Fruit fly (Drosophila melanogaster) whole organism, embryonic: Measurements from ENCODE around the gene Bcat.
A peak's percentile ranks its signal among the peaks of the same experiment; 100 is the strongest.

Source experiments
- Abd-B ChIP-seq: fragments of 200-800 bp; sonication (Bioruptor generic); optimal IDR thresholded peaks from 2 replicates; lab custom pipeline; 2018; ENCODE audit warnings: missing biosample characterization, mild to moderate bottlenecking, missing genetic modification characterization, moderate library complexity
- Atf-2 ChIP-seq: fragments of 200-800 bp; sonication (Bioruptor generic); optimal IDR thresholded peaks from 2 replicates; lab custom pipeline; 2016; ENCODE audit warnings: missing biosample characterization, missing genetic modification characterization
- Atf6 ChIP-seq: fragments of 200-800 bp; sonication (Bioruptor generic); IDR thresholded peaks from 2 replicates; pipeline ENCODE4 v1.3.6; 2022; ENCODE audit warnings: missing biosample characterization, missing genetic modification characterization
- B-H1 ChIP-seq: fragments of 200-800 bp; sonication (Bioruptor generic); IDR thresholded peaks from 3 replicates; pipeline ENCODE4 v1.3.6; 2022; ENCODE audit warnings: missing biosample characterization, missing genetic modification characterization
- B-H2 ChIP-seq: fragments of 200-800 bp; sonication (Bioruptor generic); optimal IDR thresholded peaks from 2 replicates; lab custom pipeline; 2018; ENCODE audit warnings: missing biosample characterization, mild to moderate bottlenecking, missing genetic modification characterization
- CG10366 ChIP-seq: fragments of 200-800 bp; sonication (Bioruptor generic); IDR thresholded peaks from 2 replicates; pipeline ENCODE4 v1.3.6; 2022; ENCODE audit warnings: missing biosample characterization, missing genetic modification characterization
- CG11247 ChIP-seq: fragments of 200-800 bp; sonication (Bioruptor generic); IDR thresholded peaks from 2 replicates; pipeline ENCODE4 v1.3.6; 2022; ENCODE audit warnings: missing biosample characterization, missing genetic modification characterization
- CG11504 ChIP-seq: fragments of 200-800 bp; sonication (Bioruptor generic); optimal IDR thresholded peaks from 3 replicates; lab custom pipeline; 2019; ENCODE audit warnings: missing biosample characterization, mild to moderate bottlenecking, missing genetic modification characterization, moderate library complexity
- CG12769 ChIP-seq: fragments of 200-800 bp; sonication (Bioruptor generic); optimal IDR thresholded peaks from 2 replicates; lab custom pipeline; 2019; ENCODE audit warnings: missing biosample characterization, mild to moderate bottlenecking, missing genetic modification characterization, moderate library complexity
- CG17359 ChIP-seq: fragments of 200-800 bp; sonication (Bioruptor generic); optimal IDR thresholded peaks from 3 replicates; lab custom pipeline; 2018; ENCODE audit warnings: missing biosample characterization, mild to moderate bottlenecking, missing genetic modification characterization, moderate library complexity
- CG18262 ChIP-seq: fragments of 200-800 bp; optimal IDR thresholded peaks from 3 replicates; lab custom pipeline; 2019; ENCODE audit warnings: missing biosample characterization, mild to moderate bottlenecking, missing genetic modification characterization, moderate library complexity
- CG2875 ChIP-seq: fragments of 200-800 bp; sonication (Bioruptor generic); optimal IDR thresholded peaks from 2 replicates; lab custom pipeline; 2017; ENCODE audit warnings: missing biosample characterization, mild to moderate bottlenecking, missing genetic modification characterization, missing genetic modification reagents
- CG32767 ChIP-seq: fragments of 200-800 bp; sonication (Bioruptor generic); IDR thresholded peaks from 2 replicates; pipeline ENCODE4 v1.3.6; 2022; ENCODE audit warnings: missing biosample characterization, missing genetic modification characterization
- CG34376 ChIP-seq: fragments of 200-800 bp; sonication (Bioruptor generic); optimal IDR thresholded peaks from 2 replicates; lab custom pipeline; 2018; ENCODE audit warnings: missing biosample characterization, mild to moderate bottlenecking, missing genetic modification characterization
- CG42726 ChIP-seq: fragments of 200-800 bp; sonication (Bioruptor generic); IDR thresholded peaks from 2 replicates; pipeline ENCODE4 v1.3.6; 2022; ENCODE audit warnings: missing biosample characterization, missing genetic modification characterization; ENCODE audit not compliant: partially characterized antibody
- CG4617 ChIP-seq: fragments of 200-800 bp; sonication (Bioruptor generic); optimal IDR thresholded peaks from 3 replicates; lab custom pipeline; 2016; ENCODE audit warnings: missing biosample characterization, missing genetic modification characterization, borderline replicate concordance
- CG4820 ChIP-seq: fragments of 200-800 bp; sonication (Bioruptor generic); optimal IDR thresholded peaks from 3 replicates; lab custom pipeline; 2016; ENCODE audit warnings: missing biosample characterization, missing genetic modification characterization
- CG5180 ChIP-seq: fragments of 200-800 bp; sonication (Bioruptor generic); optimal IDR thresholded peaks from 3 replicates; lab custom pipeline; 2017; ENCODE audit warnings: missing biosample characterization, missing genetic modification characterization, mild to moderate bottlenecking, moderate library complexity, missing genetic modification reagents
- CG6654 ChIP-seq: fragments of 200-800 bp; sonication (Bioruptor generic); optimal IDR thresholded peaks from 2 replicates; lab custom pipeline; 2017; ENCODE audit warnings: missing biosample characterization, mild to moderate bottlenecking, missing genetic modification characterization
- CG6791 ChIP-seq: fragments of 200-800 bp; sonication (Bioruptor generic); IDR thresholded peaks from 3 replicates; pipeline ENCODE4 v1.3.6; 2022; ENCODE audit warnings: missing biosample characterization, missing genetic modification characterization; ENCODE audit not compliant: partially characterized antibody
- CG8359 ChIP-seq: fragments of 200-800 bp; sonication (Bioruptor generic); optimal IDR thresholded peaks from 2 replicates; lab custom pipeline; 2017; ENCODE audit warnings: missing biosample characterization, mild to moderate bottlenecking, missing genetic modification characterization, borderline replicate concordance
- CG8924 ChIP-seq: fragments of 200-800 bp; optimal IDR thresholded peaks from 3 replicates; lab custom pipeline; 2019; ENCODE audit warnings: missing biosample characterization, mild to moderate bottlenecking, missing genetic modification characterization, moderate library complexity
- Camta ChIP-seq: fragments of 200-800 bp; sonication (Bioruptor generic); optimal IDR thresholded peaks from 2 replicates; lab custom pipeline; 2016; ENCODE audit warnings: missing biosample characterization, missing genetic modification characterization
- Chrac-16 ChIP-seq: fragments of 200-800 bp; sonication (Bioruptor generic); optimal IDR thresholded peaks from 3 replicates; lab custom pipeline; 2016; ENCODE audit warnings: missing biosample characterization, missing genetic modification characterization
- D19A ChIP-seq: fragments of 200-800 bp; optimal IDR thresholded peaks from 3 replicates; lab custom pipeline; 2019; ENCODE audit warnings: missing biosample characterization, mild to moderate bottlenecking, missing genetic modification characterization, moderate library complexity
- Dip2 ChIP-seq: fragments of 200-800 bp; sonication (Bioruptor generic); IDR thresholded peaks from 2 replicates; pipeline ENCODE4 v1.3.6; 2022; ENCODE audit warnings: missing biosample characterization, missing genetic modification characterization
- Fer3 ChIP-seq: fragments of 200-800 bp; sonication (Bioruptor generic); optimal IDR thresholded peaks from 2 replicates; lab custom pipeline; 2018; ENCODE audit warnings: missing biosample characterization, mild to moderate bottlenecking, missing genetic modification characterization, moderate library complexity
- HLHmδ ChIP-seq: fragments of 200-800 bp; sonication (Bioruptor generic); optimal IDR thresholded peaks from 2 replicates; lab custom pipeline; 2018; ENCODE audit warnings: missing biosample characterization, mild to moderate bottlenecking, missing genetic modification characterization, moderate library complexity
- Hey ChIP-seq: fragments of 200-800 bp; sonication (Bioruptor generic); optimal IDR thresholded peaks from 3 replicates; lab custom pipeline; 2018; ENCODE audit warnings: missing biosample characterization, mild to moderate bottlenecking, missing genetic modification characterization
- HmgD ChIP-seq: fragments of 200-800 bp; sonication (Bioruptor generic); optimal IDR thresholded peaks from 3 replicates; lab custom pipeline; 2016; ENCODE audit warnings: missing biosample characterization, missing genetic modification characterization
- HmgZ ChIP-seq: fragments of 200-800 bp; sonication (Bioruptor generic); optimal IDR thresholded peaks from 2 replicates; lab custom pipeline; 2018; ENCODE audit warnings: missing biosample characterization, mild to moderate bottlenecking, missing genetic modification characterization
- Hr78 ChIP-seq, 2 experiments: fragments of 200-800 bp in 1 of 2; fragments of >200 bp in 1 of 2; sonication (Bioruptor generic) in 1 of 2; optimal IDR thresholded peaks; 2 replicates each; lab custom pipeline; 2017 to 2019; ENCODE audit warnings: missing biosample characterization in 2 of 2, missing genetic modification characterization in 2 of 2, mild to moderate bottlenecking in 1 of 2, moderate library complexity in 1 of 2
- Jarid2 ChIP-seq: fragments of 200-800 bp; sonication (Bioruptor generic); optimal IDR thresholded peaks from 3 replicates; lab custom pipeline; 2017; ENCODE audit warnings: mild to moderate bottlenecking, missing biosample characterization, missing genetic modification reagents, missing genetic modification characterization
- Nf-YB ChIP-seq: fragments of 200-800 bp; sonication (Bioruptor generic); optimal IDR thresholded peaks from 3 replicates; lab custom pipeline; 2019; ENCODE audit warnings: missing biosample characterization, mild to moderate bottlenecking, missing genetic modification characterization, moderate library complexity
- PHDP ChIP-seq: fragments of 200-800 bp; sonication (Bioruptor generic); optimal IDR thresholded peaks from 3 replicates; lab custom pipeline; 2018; ENCODE audit warnings: missing biosample characterization, mild to moderate bottlenecking, missing genetic modification characterization, moderate library complexity
- Poxn ChIP-seq: fragments of 200-800 bp; sonication (Bioruptor generic); IDR thresholded peaks from 2 replicates; pipeline ENCODE4 v1.3.6; 2022; ENCODE audit warnings: missing biosample characterization, missing genetic modification characterization
- bowl ChIP-seq: fragments of 200-800 bp; sonication (Bioruptor generic); IDR thresholded peaks from 2 replicates; pipeline ENCODE4 v1.3.6; 2022; ENCODE audit warnings: missing biosample characterization, missing genetic modification characterization
- cg ChIP-seq: fragments of 200-800 bp; sonication (Bioruptor generic); optimal IDR thresholded peaks from 3 replicates; lab custom pipeline; 2019; ENCODE audit warnings: missing biosample characterization, mild to moderate bottlenecking, missing genetic modification characterization, moderate library complexity
- dpn ChIP-seq, 2 experiments: fragments of 200-800 bp; sonication (Bioruptor generic); optimal IDR thresholded peaks; 3 replicates each; lab custom pipeline; 2016; ENCODE audit warnings: missing biosample characterization in 2 of 2, missing genetic modification characterization in 2 of 2
- hkb ChIP-seq, 2 experiments: fragments of 200-800 bp in 1 of 2; fragments of >200 bp in 1 of 2; sonication (Bioruptor generic) in 1 of 2; IDR thresholded peaks in 1 of 2; optimal IDR thresholded peaks in 1 of 2; 2 replicates each; pipeline versions ENCODE4 v1.3.6 to Lab custom; 2017 to 2022; ENCODE audit warnings: missing biosample characterization in 1 of 2, missing genetic modification characterization in 1 of 2
- ind ChIP-seq: fragments of 200-800 bp; sonication (Bioruptor generic); optimal IDR thresholded peaks from 3 replicates; lab custom pipeline; 2016; ENCODE audit warnings: missing biosample characterization, missing genetic modification characterization
- lilli ChIP-seq: fragments of 200-800 bp; sonication (Bioruptor generic); optimal IDR thresholded peaks from 3 replicates; lab custom pipeline; 2016; ENCODE audit warnings: missing biosample characterization, missing genetic modification characterization
- lola ChIP-seq, 3 experiments: fragments of >200 bp in 2 of 3; fragments of 200-800 bp in 1 of 3; sonication (Bioruptor generic) in 1 of 3; optimal IDR thresholded peaks; 2 replicates each; lab custom pipeline; 2017 to 2019; ENCODE audit warnings: missing biosample characterization in 3 of 3, missing genetic modification characterization in 3 of 3, mild to moderate bottlenecking in 1 of 3, moderate library complexity in 1 of 3
- pfk ChIP-seq: fragments of 200-800 bp; sonication (Bioruptor generic); optimal IDR thresholded peaks from 2 replicates; lab custom pipeline; 2018; ENCODE audit warnings: missing biosample characterization, mild to moderate bottlenecking, missing genetic modification characterization, moderate library complexity
- slbo ChIP-seq: fragments of 200-800 bp; sonication (Bioruptor generic); IDR thresholded peaks from 2 replicates; pipeline ENCODE4 v1.3.6; 2022; ENCODE audit warnings: missing biosample characterization, missing genetic modification characterization
- zen ChIP-seq: fragments of 200-800 bp; sonication (Bioruptor generic); optimal IDR thresholded peaks from 3 replicates; lab custom pipeline; 2018; ENCODE audit warnings: missing biosample characterization, mild to moderate bottlenecking, missing genetic modification characterization, moderate library complexity
- zfh1 ChIP-seq: fragments of 200-800 bp; sonication (Bioruptor generic); IDR thresholded peaks from 3 replicates; pipeline ENCODE4 v1.3.6; 2022; ENCODE audit warnings: missing biosample characterization, missing genetic modification characterization

Gene Bcat

dm6 chrX:13396378-13397099, at the start of gene Bcat (continued):
- TF ChIP-seq ind (GFP tag; lab: Kevin White, UChicago) (peak; percentile 76), Camta (no peak), Atf-2 (peak; percentile 28), HmgD (no peak), CG6654 (GFP tag; lab: Kevin White, UChicago) (peak; percentile 2), Nf-YB (GFP tag; lab: Kevin White, UChicago) (peak; percentile 48), dpn (GFP tag; optimal IDR thresholded peaks at IDR 0.05; lab: Kevin White, UChicago) (peak; percentile 18 to 55), CG42726 (no peak), Dip2 (GFP tag; lab: Robert Waterston, UW) (no peak), B-H1 (no peak; the same call in 2 of the 3 replicates), HLHmδ (GFP tag; lab: Kevin White, UChicago) (peak; percentile 16), zfh1 (GFP tag; lab: Robert Waterston, UW) (peak; percentile 4; the same call in 1 of the 3 replicates), CG11247 (GFP tag; lab: Robert Waterston, UW) (no peak), CG8359 (GFP tag; lab: Kevin White, UChicago) (no peak), Hr78 (GFP tag; optimal IDR thresholded peaks at IDR 0.05; lab: Kevin White, UChicago) (peak in 1 of 2 experiments; percentile 20), CG6791 (no peak), CG17359 (tag; lab: Kevin White, UChicago) (peak; percentile 29), CG4820 (GFP tag; lab: Kevin White, UChicago) (peak; percentile 36), lola (GFP tag; optimal IDR thresholded peaks at IDR 0.05; lab: Kevin White, UChicago) (peak in 1 of 3 experiments; percentile 17), CG11504 (tag; lab: Kevin White, UChicago) (peak; percentile 85), Jarid2 (GFP tag; lab: Kevin White, UChicago) (peak; percentile 53), bowl (0 out of 2 replicates have a peak, but pooled peaks have one; percentile 8), B-H2 (GFP tag; lab: Kevin White, UChicago) (peak; percentile 4), hkb (optimal IDR thresholded peaks at IDR 0.05; lab: Kevin White, UChicago) (no peak), hkb (GFP tag; IDR thresholded peaks at IDR 0.05; lab: Robert Waterston, UW) (peak; percentile 35; the same call in 1 of the 2 replicates), pfk (GFP tag; lab: Kevin White, UChicago) (no peak), zen (tag; lab: Kevin White, UChicago) (peak; percentile 29), Abd-B (GFP tag; lab: Kevin White, UChicago) (peak; percentile 60), CG12769 (tag; lab: Kevin White, UChicago) (no peak), D19A (tag; lab: Kevin White, UChicago) (peak; percentile 35), Fer3 (tag; lab: Kevin White, UChicago) (peak; percentile 32), Hey (tag; lab: Kevin White, UChicago) (no peak), Chrac-16 (GFP tag; lab: Kevin White, UChicago) (peak; percentile 38), CG32767 (GFP tag; lab: Robert Waterston, UW) (0 out of 2 replicates have a peak, but pooled peaks have one; percentile 39), CG18262 (tag; lab: Kevin White, UChicago) (peak; percentile 74), HmgZ (no peak), CG10366 (GFP tag; lab: Robert Waterston, UW) (peak; percentile 35; the same call in 1 of the 2 replicates), CG4617 (GFP tag; lab: Kevin White, UChicago) (no peak), PHDP (tag; lab: Kevin White, UChicago) (peak; percentile 74), CG8924 (peak; percentile 75), cg (GFP tag; lab: Kevin White, UChicago) (peak; percentile 65), Atf6 (GFP tag; lab: Robert Waterston, UW) (peak; percentile 57; the same call in 1 of the 2 replicates), Poxn (GFP tag; lab: Robert Waterston, UW) (peak; percentile 30; the same call in 1 of the 2 replicates), CG5180 (GFP tag; lab: Kevin White, UChicago) (peak; percentile 44), lilli (GFP tag; lab: Kevin White, UChicago) (peak; percentile 43), CG34376 (GFP tag; lab: Kevin White, UChicago) (peak; percentile 28), CG2875 (peak; percentile 9), slbo (GFP tag; lab: Robert Waterston, UW) (peak; percentile 71)
